Fruit fly (Drosophila melanogaster) whole organism: Measurements from ENCODE around the gene CG42258.

Source experiments
- Dll ChIP-seq: fragments of >200 bp; optimal IDR thresholded peaks from 2 replicates; lab custom pipeline; 2017
- EcR ChIP-seq, 2 experiments: fragments of >200 bp; optimal IDR thresholded peaks; 2 replicates each; lab custom pipeline; 2017; ENCODE audit warnings: missing biosample characterization in 2 of 2, missing genetic modification characterization in 2 of 2, missing genetic modification reagents in 2 of 2

- TF ChIP-seq EcR (GFP tag; optimal IDR thresholded peaks at IDR 0.05; lab: Kevin White, UChicago) (no peak), Dll (lab: Kevin White, UChicago) (no peak)
These were observed 2.0 kb downstream of the CG42258 start for dm6 chrX:12465316-12465715.
